Worm (Caenorhabditis elegans) whole organism, mixed stage, embryonic: ENCODE measurements around the gene dct-14.

ENCODE experiments used
- bed-3 ChIP-seq: fragments of 200-800 bp; sonication (Bioruptor generic); optimal IDR thresholded peaks from 3 replicates; lab custom pipeline; 2018; ENCODE audit warnings: mild to moderate bottlenecking, missing genetic modification characterization, moderate library complexity, missing compliant biosample characterization
- blmp-1 ChIP-seq: fragments of 150-350 bp; optimal IDR thresholded peaks from 2 replicates; lab custom pipeline; 2014; ENCODE audit warnings: missing biosample characterization, missing genetic modification characterization
- elt-1 ChIP-seq: sonication (generic microtip); optimal IDR thresholded peaks from 2 replicates; lab custom pipeline; 2017; ENCODE audit warnings: missing genetic modification characterization, mild to moderate bottlenecking, missing compliant biosample characterization, antibody characterized with exemption, moderate library complexity, borderline replicate concordance; ENCODE audit not compliant: insufficient read depth
- flh-1 ChIP-seq: fragments of 200-800 bp; sonication (Bioruptor generic); optimal IDR thresholded peaks from 2 replicates; lab custom pipeline; 2018; ENCODE audit warnings: mild to moderate bottlenecking, missing genetic modification characterization, moderate library complexity, missing compliant biosample characterization
- lsy-2 ChIP-seq: fragments of 150-350 bp; optimal IDR thresholded peaks from 2 replicates; lab custom pipeline; 2014; ENCODE audit warnings: missing biosample characterization, missing genetic modification characterization
- mep-1 ChIP-seq: fragments of 150-350 bp; optimal IDR thresholded peaks from 2 replicates; lab custom pipeline; 2017; ENCODE audit warnings: missing biosample characterization, missing genetic modification reagents, missing genetic modification characterization, inconsistent platforms
- mls-2 ChIP-seq: sonication (generic microtip); optimal IDR thresholded peaks from 2 replicates; lab custom pipeline; 2016; ENCODE audit warnings: mild to moderate bottlenecking, missing genetic modification characterization, moderate library complexity, missing compliant biosample characterization
- nhr-12 ChIP-seq: fragments of 150-350 bp; optimal IDR thresholded peaks from 2 replicates; lab custom pipeline; 2014; ENCODE audit warnings: missing biosample characterization, missing genetic modification characterization
- nhr-237 ChIP-seq: fragments of 150-350 bp; optimal IDR thresholded peaks from 2 replicates; lab custom pipeline; 2014; ENCODE audit warnings: missing biosample characterization, missing genetic modification characterization
- nhr-28 ChIP-seq: fragments of 150-350 bp; optimal IDR thresholded peaks from 2 replicates; lab custom pipeline; 2014; ENCODE audit warnings: missing biosample characterization, missing genetic modification characterization
- pha-4 ChIP-seq: fragments of 150-350 bp; optimal IDR thresholded peaks from 2 replicates; lab custom pipeline; 2018; ENCODE audit warnings: missing biosample characterization, missing genetic modification reagents, missing genetic modification characterization
- snpc-4 ChIP-seq: fragments of 150-350 bp; optimal IDR thresholded peaks from 2 replicates; lab custom pipeline; 2014; ENCODE audit warnings: missing biosample characterization, missing genetic modification characterization
- unc-39 ChIP-seq: fragments of 150-350 bp; optimal IDR thresholded peaks from 2 replicates; lab custom pipeline; 2014; ENCODE audit warnings: missing biosample characterization, missing genetic modification characterization
- ztf-11 ChIP-seq: fragments of 150-350 bp; optimal IDR thresholded peaks from 2 replicates; lab custom pipeline; 2014; ENCODE audit warnings: missing biosample characterization, missing genetic modification characterization

ce11 chrV:20514483-20514882 is 14.2 kb upstream of the dct-14 start:
- no peak for TF ChIP-seq nhr-12 (tag; lab: Kevin White, UChicago)
- TF ChIP-seq flh-1: no peak
- TF ChIP-seq bed-3 (GFP tag; lab: Kevin White, UChicago): no peak
- no peak for TF ChIP-seq nhr-28 (tag; lab: Kevin White, UChicago)
- no peak for TF ChIP-seq lsy-2
- TF ChIP-seq ztf-11 (tag; lab: Kevin White, UChicago): no peak
- TF ChIP-seq nhr-237: no peak
- TF ChIP-seq blmp-1 (tag; lab: Kevin White, UChicago): no peak
- TF ChIP-seq unc-39 (tag; lab: Kevin White, UChicago): no peak
- TF ChIP-seq elt-1 (tag; lab: Kevin White, UChicago): no peak
- TF ChIP-seq mep-1 (tag; lab: Kevin White, UChicago): no peak
- TF ChIP-seq mls-2: no peak
- no peak for TF ChIP-seq pha-4
- no peak for TF ChIP-seq snpc-4 (tag; lab: Kevin White, UChicago)
